Worm (Caenorhabditis elegans): Measurements from ENCODE around the gene srw-31.

The srw-31 gene

ce11 chrV:17552759-17553158, 46.4 kb downstream of the srw-31 start, which contains the start of gene C38D9.8:
Gene C38D9.8, minus strand, starts transcription at chrV:17552859.
- TF ChIP-seq sea-1 (GFP tag; conservative IDR thresholded peaks at IDR 0.05) (no peak), ceh-13 (GFP tag; optimal IDR thresholded peaks at IDR 0.05) (no peak), pes-1 (GFP tag; IDR thresholded peaks at IDR 0.05) (no peak), ama-1 (optimal IDR thresholded peaks at IDR 0.05) (no peak), tbx-37 (GFP tag; conservative IDR thresholded peaks at IDR 0.05) (no peak), F13C5.2 (tag; optimal IDR thresholded peaks at IDR 0.05) (no peak), aly-1 (tag; optimal IDR thresholded peaks at IDR 0.05) (no peak), tra-4 (tag; optimal IDR thresholded peaks at IDR 0.05) (no peak), hmbx-1 (tag; optimal IDR thresholded peaks at IDR 0.05) (no peak), hmg-4 (GFP tag; optimal IDR thresholded peaks at IDR 0.05) (no peak), ets-7 (tag; optimal IDR thresholded peaks at IDR 0.05) (no peak), scrt-1 (GFP tag; IDR thresholded peaks at IDR 0.05) (no peak)

Measured in whole organism, early embryonic.